Fruit fly (Drosophila melanogaster) whole organism, embryonic: ENCODE data around the gene Sirt4.

Experiments
- Atf3 ChIP-seq: fragments of 200-800 bp; sonication (Bioruptor generic); optimal IDR thresholded peaks from 3 replicates; lab custom pipeline; 2016; ENCODE audit warnings: missing biosample characterization, missing genetic modification characterization
- BEAF-32 ChIP-seq: fragments of 200-800 bp; sonication (Bioruptor generic); optimal IDR thresholded peaks from 3 replicates; lab custom pipeline; 2017; ENCODE audit warnings: missing biosample characterization, missing genetic modification characterization, mild to moderate bottlenecking, moderate library complexity, missing genetic modification reagents
- Bdp1 ChIP-seq: fragments of 200-800 bp; sonication (Bioruptor generic); optimal IDR thresholded peaks from 3 replicates; lab custom pipeline; 2016; ENCODE audit warnings: missing biosample characterization, missing genetic modification characterization
- CG11398 ChIP-seq: fragments of 200-800 bp; sonication (Bioruptor generic); optimal IDR thresholded peaks from 2 replicates; lab custom pipeline; 2016; ENCODE audit warnings: missing biosample characterization, missing genetic modification characterization
- CG12299 ChIP-seq: fragments of 200-800 bp; sonication (Bioruptor generic); optimal IDR thresholded peaks from 2 replicates; lab custom pipeline; 2018; ENCODE audit warnings: missing biosample characterization, mild to moderate bottlenecking, missing genetic modification characterization
- CG16779 ChIP-seq: fragments of 200-800 bp; sonication (Bioruptor generic); IDR thresholded peaks from 2 replicates; pipeline ENCODE4 v1.3.6; 2022; ENCODE audit warnings: missing biosample characterization, missing genetic modification characterization
- CG16815 ChIP-seq: fragments of 200-800 bp; sonication (Bioruptor generic); optimal IDR thresholded peaks from 3 replicates; lab custom pipeline; 2017; ENCODE audit warnings: missing biosample characterization, mild to moderate bottlenecking, missing genetic modification characterization
- CG17359 ChIP-seq: fragments of 200-800 bp; sonication (Bioruptor generic); optimal IDR thresholded peaks from 3 replicates; lab custom pipeline; 2018; ENCODE audit warnings: missing biosample characterization, mild to moderate bottlenecking, missing genetic modification characterization, moderate library complexity
- CG17612 ChIP-seq: fragments of 200-800 bp; sonication (Bioruptor generic); IDR thresholded peaks from 2 replicates; pipeline ENCODE4 v1.3.6; 2022; ENCODE audit warnings: missing biosample characterization, missing genetic modification characterization
- CG17829 ChIP-seq: fragments of 200-800 bp; optimal IDR thresholded peaks from 2 replicates; lab custom pipeline; 2019; ENCODE audit warnings: missing biosample characterization, mild to moderate bottlenecking, missing genetic modification characterization, moderate library complexity
- CG18011 ChIP-seq: fragments of 200-800 bp; sonication (Bioruptor generic); optimal IDR thresholded peaks from 2 replicates; lab custom pipeline; 2017; ENCODE audit warnings: missing biosample characterization, missing genetic modification characterization, mild to moderate bottlenecking, moderate library complexity, missing genotype
- CG18619 ChIP-seq: fragments of 200-800 bp; sonication (Bioruptor generic); optimal IDR thresholded peaks from 3 replicates; lab custom pipeline; 2017; ENCODE audit warnings: missing biosample characterization, mild to moderate bottlenecking, missing genetic modification characterization
- CG30020 ChIP-seq: fragments of 200-800 bp; optimal IDR thresholded peaks from 2 replicates; lab custom pipeline; 2019; ENCODE audit warnings: missing biosample characterization, mild to moderate bottlenecking, missing genetic modification characterization, moderate library complexity
- CG4404 ChIP-seq: fragments of 200-800 bp; sonication (Bioruptor generic); IDR thresholded peaks from 2 replicates; pipeline ENCODE4 v1.3.6; 2022; ENCODE audit warnings: missing biosample characterization, missing genetic modification characterization
- CG7745 ChIP-seq: fragments of 200-800 bp; sonication (Bioruptor generic); optimal IDR thresholded peaks from 2 replicates; lab custom pipeline; 2018; ENCODE audit warnings: missing biosample characterization, mild to moderate bottlenecking, missing genetic modification characterization, moderate library complexity
- CG8290 ChIP-seq, 3 experiments: fragments of 200-800 bp; sonication (Bioruptor generic); optimal IDR thresholded peaks; 2 replicates each; lab custom pipeline; 2016 to 2019; ENCODE audit warnings: missing biosample characterization in 3 of 3, missing genetic modification characterization in 3 of 3, mild to moderate bottlenecking in 2 of 3, moderate library complexity in 1 of 3
- CG8765 ChIP-seq: fragments of 200-800 bp; sonication (Bioruptor generic); IDR thresholded peaks from 2 replicates; pipeline ENCODE4 v1.3.6; 2022; ENCODE audit warnings: missing biosample characterization, missing genetic modification characterization
- CHES-1-like ChIP-seq: fragments of 200-800 bp; sonication (Bioruptor generic); optimal IDR thresholded peaks from 2 replicates; lab custom pipeline; 2016; ENCODE audit warnings: missing biosample characterization, missing genetic modification characterization
- Chrac-16 ChIP-seq: fragments of 200-800 bp; sonication (Bioruptor generic); optimal IDR thresholded peaks from 3 replicates; lab custom pipeline; 2016; ENCODE audit warnings: missing biosample characterization, missing genetic modification characterization
- D19A ChIP-seq: fragments of 200-800 bp; optimal IDR thresholded peaks from 3 replicates; lab custom pipeline; 2019; ENCODE audit warnings: missing biosample characterization, mild to moderate bottlenecking, missing genetic modification characterization, moderate library complexity
- Doc3 ChIP-seq: fragments of 200-800 bp; sonication (Bioruptor generic); IDR thresholded peaks from 3 replicates; pipeline ENCODE4 v1.3.6; 2022; ENCODE audit warnings: missing biosample characterization, missing genetic modification characterization; ENCODE audit not compliant: partially characterized antibody
- Dp ChIP-seq: fragments of 200-800 bp; sonication (Bioruptor generic); optimal IDR thresholded peaks from 2 replicates; lab custom pipeline; 2018; ENCODE audit warnings: missing biosample characterization, mild to moderate bottlenecking, missing genetic modification characterization, moderate library complexity
- Drgx ChIP-seq: fragments of 200-800 bp; sonication (Bioruptor generic); IDR thresholded peaks from 2 replicates; pipeline ENCODE4 v1.3.6; 2022; ENCODE audit warnings: missing biosample characterization, missing genetic modification characterization
- Ets97D ChIP-seq: fragments of 200-800 bp; sonication (Bioruptor generic); optimal IDR thresholded peaks from 3 replicates; lab custom pipeline; 2016; ENCODE audit warnings: missing biosample characterization, missing genetic modification characterization
- HLH4C ChIP-seq: fragments of 200-800 bp; sonication (Bioruptor generic); IDR thresholded peaks from 3 replicates; pipeline ENCODE4 v1.3.6; 2022; ENCODE audit warnings: missing biosample characterization, missing genetic modification characterization; ENCODE audit not compliant: partially characterized antibody
- Hr78 ChIP-seq, 2 experiments: fragments of 200-800 bp in 1 of 2; fragments of >200 bp in 1 of 2; sonication (Bioruptor generic) in 1 of 2; optimal IDR thresholded peaks; 2 replicates each; lab custom pipeline; 2017 to 2019; ENCODE audit warnings: missing biosample characterization in 2 of 2, missing genetic modification characterization in 2 of 2, mild to moderate bottlenecking in 1 of 2, moderate library complexity in 1 of 2
- Hsf ChIP-seq: fragments of 200-800 bp; sonication (Bioruptor generic); optimal IDR thresholded peaks from 3 replicates; lab custom pipeline; 2016; ENCODE audit warnings: missing biosample characterization, missing genetic modification characterization
- Jarid2 ChIP-seq: fragments of 200-800 bp; sonication (Bioruptor generic); optimal IDR thresholded peaks from 3 replicates; lab custom pipeline; 2017; ENCODE audit warnings: mild to moderate bottlenecking, missing biosample characterization, missing genetic modification reagents, missing genetic modification characterization
- Lhr ChIP-seq: fragments of 200-800 bp; sonication (Bioruptor generic); optimal IDR thresholded peaks from 3 replicates; lab custom pipeline; 2017; ENCODE audit warnings: mild to moderate bottlenecking, missing biosample characterization, missing genetic modification reagents, missing genetic modification characterization
- MESR4 ChIP-seq: fragments of 200-800 bp; sonication (Bioruptor generic); optimal IDR thresholded peaks from 2 replicates; lab custom pipeline; 2018; ENCODE audit warnings: missing biosample characterization, mild to moderate bottlenecking, missing genetic modification characterization, moderate library complexity
- Max ChIP-seq: fragments of 200-800 bp; sonication (Bioruptor generic); optimal IDR thresholded peaks from 2 replicates; lab custom pipeline; 2016; ENCODE audit warnings: missing biosample characterization, mild to moderate bottlenecking, missing genetic modification characterization
- NC2α ChIP-seq: fragments of 200-800 bp; sonication (Bioruptor generic); optimal IDR thresholded peaks from 2 replicates; lab custom pipeline; 2016; ENCODE audit warnings: missing biosample characterization, missing genetic modification characterization
- Poxn ChIP-seq: fragments of 200-800 bp; sonication (Bioruptor generic); IDR thresholded peaks from 2 replicates; pipeline ENCODE4 v1.3.6; 2022; ENCODE audit warnings: missing biosample characterization, missing genetic modification characterization
- Ravus ChIP-seq: fragments of 200-800 bp; sonication (Bioruptor generic); IDR thresholded peaks from 2 replicates; pipeline ENCODE4 v1.3.6; 2022; ENCODE audit warnings: missing biosample characterization, missing genetic modification characterization
- Sin3A ChIP-seq: fragments of >200 bp; optimal IDR thresholded peaks from 2 replicates; lab custom pipeline; 2018
- bcd ChIP-seq: fragments of 200-800 bp; sonication (Bioruptor generic); optimal IDR thresholded peaks from 2 replicates; lab custom pipeline; 2017; ENCODE audit warnings: missing biosample characterization, mild to moderate bottlenecking, missing genetic modification characterization
- cg ChIP-seq: fragments of 200-800 bp; sonication (Bioruptor generic); optimal IDR thresholded peaks from 3 replicates; lab custom pipeline; 2019; ENCODE audit warnings: missing biosample characterization, mild to moderate bottlenecking, missing genetic modification characterization, moderate library complexity
- chinmo ChIP-seq: fragments of 200-800 bp; sonication (Bioruptor generic); IDR thresholded peaks from 4 replicates; pipeline ENCODE4 v1.3.6; 2022; ENCODE audit warnings: missing biosample characterization, missing genetic modification characterization; ENCODE audit not compliant: partially characterized antibody
- dan ChIP-seq: fragments of 200-800 bp; sonication (Bioruptor generic); IDR thresholded peaks from 2 replicates; pipeline ENCODE4 v1.3.6; 2022; ENCODE audit warnings: missing biosample characterization, missing genetic modification characterization
- disco-r ChIP-seq: fragments of 200-800 bp; sonication (Bioruptor generic); optimal IDR thresholded peaks from 2 replicates; lab custom pipeline; 2016; ENCODE audit warnings: missing biosample characterization, missing genetic modification characterization
- exex ChIP-seq: fragments of 200-800 bp; sonication (Bioruptor generic); optimal IDR thresholded peaks from 4 replicates; lab custom pipeline; 2018; ENCODE audit warnings: missing biosample characterization, mild to moderate bottlenecking, missing genetic modification characterization, moderate library complexity
- ftz-f1 ChIP-seq: fragments of 200-800 bp; sonication (Bioruptor generic); optimal IDR thresholded peaks from 2 replicates; lab custom pipeline; 2016; ENCODE audit warnings: missing biosample characterization, missing genetic modification characterization
- hbn ChIP-seq: fragments of 200-800 bp; sonication (Bioruptor generic); IDR thresholded peaks from 2 replicates; pipeline ENCODE4 v1.3.6; 2022; ENCODE audit warnings: missing biosample characterization, missing genetic modification characterization; ENCODE audit not compliant: partially characterized antibody
- insv ChIP-seq, 2 experiments: fragments of 200-800 bp; sonication (Bioruptor generic); optimal IDR thresholded peaks; 3 replicates each; lab custom pipeline; 2016 to 2018; ENCODE audit warnings: missing biosample characterization in 2 of 2, missing genetic modification characterization in 2 of 2
- nmo ChIP-seq: fragments of 200-800 bp; sonication (Bioruptor generic); optimal IDR thresholded peaks from 2 replicates; lab custom pipeline; 2018; ENCODE audit warnings: missing biosample characterization, mild to moderate bottlenecking, missing genetic modification characterization, moderate library complexity
- pita ChIP-seq: fragments of 200-800 bp; sonication (Bioruptor generic); optimal IDR thresholded peaks from 2 replicates; lab custom pipeline; 2017; ENCODE audit warnings: missing biosample characterization, mild to moderate bottlenecking, missing genetic modification characterization
- psq ChIP-seq: fragments of 200-800 bp; sonication (Bioruptor generic); optimal IDR thresholded peaks from 2 replicates; lab custom pipeline; 2017; ENCODE audit warnings: missing biosample characterization, missing genetic modification characterization
- run ChIP-seq: fragments of 200-800 bp; sonication (Bioruptor generic); optimal IDR thresholded peaks from 3 replicates; lab custom pipeline; 2018; ENCODE audit warnings: missing biosample characterization, mild to moderate bottlenecking, missing genetic modification characterization
- sd ChIP-seq: fragments of 200-800 bp; sonication (Bioruptor generic); optimal IDR thresholded peaks from 3 replicates; lab custom pipeline; 2018; ENCODE audit warnings: missing biosample characterization, mild to moderate bottlenecking, missing genetic modification characterization, moderate library complexity
- slp2 ChIP-seq: fragments of 200-800 bp; sonication (Bioruptor generic); optimal IDR thresholded peaks from 2 replicates; lab custom pipeline; 2016; ENCODE audit warnings: missing biosample characterization, missing genetic modification characterization
- usp ChIP-seq: fragments of >200 bp; optimal IDR thresholded peaks from 2 replicates; lab custom pipeline; 2017; ENCODE audit warnings: missing biosample characterization, missing genetic modification characterization
- zen2 ChIP-seq: fragments of 200-800 bp; sonication (Bioruptor generic); IDR thresholded peaks from 3 replicates; pipeline ENCODE4 v1.3.6; 2022; ENCODE audit warnings: missing biosample characterization, missing genetic modification characterization; ENCODE audit not compliant: partially characterized antibody

The Sirt4 gene

dm6 chrX:5639083-5639482 is 26.7 kb downstream of the Sirt4 start (continued):
- TF ChIP-seq CG11398 (peak; percentile 12), exex (no peak), Ravus (no peak; the same call in 1 of the 2 replicates), insv (GFP tag; optimal IDR thresholded peaks at IDR 0.05; lab: Kevin White, UChicago) (no peak), CG8290 (GFP tag; optimal IDR thresholded peaks at IDR 0.05; lab: Kevin White, UChicago) (no peak), CG8290 (tag; optimal IDR thresholded peaks at IDR 0.05; lab: Kevin White, UChicago) (no peak), Ets97D (no peak), chinmo (GFP tag; lab: Robert Waterston, UW) (no peak), CG18619 (no peak), Sin3A (lab: Kevin White, UChicago) (no peak), CG16779 (no peak), cg (no peak), CG17829 (tag; lab: Kevin White, UChicago) (peak; percentile 2), Chrac-16 (GFP tag; lab: Kevin White, UChicago) (peak; percentile 46), run (no peak), BEAF-32 (GFP tag; lab: Kevin White, UChicago) (no peak), CG18011 (GFP tag; lab: Kevin White, UChicago) (no peak), CG30020 (tag; lab: Kevin White, UChicago) (no peak), hbn (GFP tag; lab: Robert Waterston, UW) (no peak), Hr78 (GFP tag; optimal IDR thresholded peaks at IDR 0.05; lab: Kevin White, UChicago) (no peak), Atf3 (GFP tag; lab: Kevin White, UChicago) (no peak), pita (GFP tag; lab: Kevin White, UChicago) (no peak), disco-r (GFP tag; lab: Kevin White, UChicago) (no peak), Hsf (GFP tag; lab: Kevin White, UChicago) (peak; percentile 21), CG16815 (GFP tag; lab: Kevin White, UChicago) (peak; percentile 15), Bdp1 (GFP tag; lab: Kevin White, UChicago) (no peak), NC2α (no peak), CG12299 (no peak), Lhr (GFP tag; lab: Kevin White, UChicago) (no peak), Dp (GFP tag; lab: Kevin White, UChicago) (no peak), Drgx (GFP tag; lab: Robert Waterston, UW) (0 out of 2 replicates have a peak, but pooled peaks have one; percentile 21), CG17359 (tag; lab: Kevin White, UChicago) (peak; percentile 61), zen2 (GFP tag; lab: Robert Waterston, UW) (no peak), sd (no peak), slp2 (GFP tag; lab: Kevin White, UChicago) (no peak), Doc3 (no peak), MESR4 (GFP tag; lab: Kevin White, UChicago) (no peak), nmo (GFP tag; lab: Kevin White, UChicago) (peak; percentile 25), D19A (tag; lab: Kevin White, UChicago) (peak; percentile 50), usp (no peak)

dm6 chrX:5638588-5638987 is 27.2 kb downstream of the Sirt4 start:
- TF ChIP-seq HLH4C (GFP tag; lab: Robert Waterston, UW) (no peak), dan (GFP tag; lab: Robert Waterston, UW) (no peak), bcd (GFP tag; lab: Kevin White, UChicago) (peak; percentile 65), CG17612 (GFP tag; lab: Robert Waterston, UW) (no peak), CHES-1-like (GFP tag; lab: Kevin White, UChicago) (peak; percentile 25), Jarid2 (no peak), CG7745 (tag; lab: Kevin White, UChicago) (no peak), pita (GFP tag; lab: Kevin White, UChicago) (no peak), ftz-f1 (no peak), CG8765 (GFP tag; lab: Robert Waterston, UW) (peak; percentile 60), Max (GFP tag; lab: Kevin White, UChicago) (peak; percentile 33), Poxn (peak; percentile 36; the same call in 1 of the 2 replicates), CG4404 (GFP tag; lab: Robert Waterston, UW) (peak; percentile 35; the same call in 1 of the 2 replicates), psq (GFP tag; lab: Kevin White, UChicago) (peak; percentile 31), cg (no peak)
